Fruit fly (Drosophila melanogaster): ENCODE results near the gene CG16713.

The CG16713 gene

dm6 chr2L:3647521-3648172, 47.6 kb downstream of the CG16713 start (continued):
- TF ChIP-seq CG12659 (GFP tag; optimal IDR thresholded peaks at IDR 0.05) (no peak), pzg (GFP tag; optimal IDR thresholded peaks at IDR 0.05) (no peak), Hr51 (GFP tag; optimal IDR thresholded peaks at IDR 0.05) (peak in 1 of 2 experiments; percentile 26), mirr (GFP tag; optimal IDR thresholded peaks at IDR 0.05) (no peak), GATAe (GFP tag; conservative IDR thresholded peaks at IDR 0.05) (no peak), BEAF-32 (GFP tag; optimal IDR thresholded peaks at IDR 0.05) (no peak), CG12155 (GFP tag; optimal IDR thresholded peaks at IDR 0.05) (no peak), seq (GFP tag; IDR thresholded peaks at IDR 0.05) (no peak), Xbp1 (GFP tag; optimal IDR thresholded peaks at IDR 0.05) (no peak), h (optimal IDR thresholded peaks at IDR 0.05) (no peak), jing (GFP tag; optimal IDR thresholded peaks at IDR 0.05) (no peak), CG7987 (GFP tag; optimal IDR thresholded peaks at IDR 0.05) (peak; percentile 7), Antp (GFP tag; optimal IDR thresholded peaks at IDR 0.05) (no peak), stc (GFP tag; IDR thresholded peaks at IDR 0.05) (no peak), CG8924 (tag; optimal IDR thresholded peaks at IDR 0.05) (peak; percentile 28), ac (GFP tag; optimal IDR thresholded peaks at IDR 0.05) (no peak), bab2 (GFP tag; optimal IDR thresholded peaks at IDR 0.05) (no peak), Sox100B (GFP tag; optimal IDR thresholded peaks at IDR 0.05) (peak; percentile 42), so (GFP tag; IDR thresholded peaks at IDR 0.05) (0 out of 3 replicates have a peak, but pooled peaks have one; percentile 12), Sry-β (GFP tag; optimal IDR thresholded peaks at IDR 0.05) (no peak), CG30431 (GFP tag; optimal IDR thresholded peaks at IDR 0.05) (no peak), CG7745 (tag; optimal IDR thresholded peaks at IDR 0.05) (no peak), ranshi (GFP tag; IDR thresholded peaks at IDR 0.05) (no peak), chm (GFP tag; IDR thresholded peaks at IDR 0.05) (no peak), pho (GFP tag; optimal IDR thresholded peaks at IDR 0.05) (no peak), CG16813 (GFP tag; IDR thresholded peaks at IDR 0.05; ENCODE audit: partially characterized antibody) (no peak), z (GFP tag; IDR thresholded peaks at IDR 0.05) (no peak), CG33557 (GFP tag; optimal IDR thresholded peaks at IDR 0.05) (peak; percentile 33), Med (GFP tag) (peak; percentile 64), CG32772 (GFP tag; IDR thresholded peaks at IDR 0.05) (no peak), Mes4 (GFP tag; optimal IDR thresholded peaks at IDR 0.05) (no peak), gem (tag; optimal IDR thresholded peaks at IDR 0.05) (peak; percentile 24), CG12219 (GFP tag; optimal IDR thresholded peaks at IDR 0.05) (no peak), tna (GFP tag; IDR thresholded peaks at IDR 0.05; ENCODE audit: partially characterized antibody) (no peak), cato (GFP tag; optimal IDR thresholded peaks at IDR 0.05; ENCODE audit: borderline replicate concordance) (peak; percentile 7), knrl (GFP tag; IDR thresholded peaks at IDR 0.05; ENCODE audit: partially characterized antibody) (no peak), vnd (GFP tag; IDR thresholded peaks at IDR 0.05; ENCODE audit: partially characterized antibody) (no peak), CG15601 (tag; optimal IDR thresholded peaks at IDR 0.05) (peak; percentile 60), Mrtf (GFP tag; IDR thresholded peaks at IDR 0.05) (no peak), crp (GFP tag; optimal IDR thresholded peaks at IDR 0.05) (no peak), CG10543 (GFP tag; optimal IDR thresholded peaks at IDR 0.05) (no peak), NK7.1 (GFP tag; optimal IDR thresholded peaks at IDR 0.05) (no peak), esg (GFP tag; conservative IDR thresholded peaks at IDR 0.05) (no peak), D19A (tag; optimal IDR thresholded peaks at IDR 0.05) (no peak), fd96Cb (tag; optimal IDR thresholded peaks at IDR 0.05) (no peak), CG43689 (GFP tag; IDR thresholded peaks at IDR 0.05) (no peak), CG3281 (GFP tag; optimal IDR thresholded peaks at IDR 0.05) (no peak), CG12744 (GFP tag; optimal IDR thresholded peaks at IDR 0.05) (no peak), nmo (GFP tag; optimal IDR thresholded peaks at IDR 0.05) (no peak), pnt (GFP tag; optimal IDR thresholded peaks at IDR 0.05) (no peak)
